Fruit fly (Drosophila melanogaster) whole organism: ENCODE results near the gene Set8.

ENCODE experiments used
- CG8478 ChIP-seq: fragments of >200 bp; optimal IDR thresholded peaks from 2 replicates; lab custom pipeline; 2018; ENCODE audit warnings: inconsistent platforms
- Dll ChIP-seq: fragments of >200 bp; optimal IDR thresholded peaks from 2 replicates; lab custom pipeline; 2017
- EcR ChIP-seq, 2 experiments: fragments of >200 bp; optimal IDR thresholded peaks; 2 replicates each; lab custom pipeline; 2017; ENCODE audit warnings: missing biosample characterization in 2 of 2, missing genetic modification characterization in 2 of 2, missing genetic modification reagents in 2 of 2
- pan ChIP-seq: fragments of >200 bp; optimal IDR thresholded peaks from 2 replicates; lab custom pipeline; 2017
- psq ChIP-seq: fragments of >200 bp; optimal IDR thresholded peaks from 2 replicates; lab custom pipeline; 2017
- usp ChIP-seq: fragments of >200 bp; optimal IDR thresholded peaks from 2 replicates; lab custom pipeline; 2017; ENCODE audit warnings: missing biosample characterization, missing genetic modification characterization, mixed read lengths

Set8 gene

DNA sequence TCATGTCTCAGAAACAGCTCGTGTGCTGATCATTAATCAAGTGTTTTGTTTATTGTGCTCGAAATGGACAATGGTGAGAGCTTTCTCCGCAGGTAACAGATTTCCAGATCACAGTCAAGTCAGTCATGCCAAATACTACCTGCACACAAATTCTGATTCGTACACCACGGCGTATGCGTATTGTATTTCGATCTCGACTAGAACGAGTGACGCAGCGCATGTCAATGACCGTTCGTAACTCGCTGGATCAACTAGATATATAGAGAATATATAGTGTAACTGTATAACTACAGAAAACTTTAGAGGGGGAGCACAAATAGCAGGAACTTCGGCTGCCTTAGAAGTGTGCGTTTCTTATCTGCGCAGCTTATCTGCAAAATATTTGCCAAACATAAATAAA is 19.1 kb upstream of the Set8 start:
- no peak for TF ChIP-seq pan
- TF ChIP-seq EcR (GFP tag; optimal IDR thresholded peaks at IDR 0.05; lab: Kevin White, UChicago) = no peak
- TF ChIP-seq CG8478 (lab: Kevin White, UChicago) = no peak
- TF ChIP-seq psq (lab: Kevin White, UChicago) = no peak
- TF ChIP-seq usp = no peak
- TF ChIP-seq Dll (lab: Kevin White, UChicago) = no peak

DNA sequence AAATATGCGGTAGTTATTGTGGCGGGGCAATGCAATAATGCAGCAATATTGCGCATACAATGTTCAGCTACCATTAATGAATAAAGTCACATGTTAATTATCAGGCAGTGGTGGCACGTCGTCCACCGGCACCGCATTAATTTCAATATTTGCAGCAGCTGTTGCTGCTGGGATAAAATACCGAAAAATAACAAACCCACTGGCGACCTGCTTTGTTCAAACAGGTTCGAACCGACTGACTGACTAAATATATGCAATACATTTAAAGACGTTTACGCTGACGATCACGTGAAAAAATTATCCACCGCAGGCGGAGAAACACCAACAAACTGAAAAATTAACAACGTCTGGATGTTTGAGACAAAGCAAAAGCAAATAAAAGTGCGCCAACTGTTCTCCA is 18.3 kb upstream of the Set8 start:
- TF ChIP-seq EcR (GFP tag; optimal IDR thresholded peaks at IDR 0.05; lab: Kevin White, UChicago) (no peak), pan (no peak), psq (lab: Kevin White, UChicago) (no peak), usp (no peak), Dll (lab: Kevin White, UChicago) (no peak), CG8478 (lab: Kevin White, UChicago) (no peak)

DNA sequence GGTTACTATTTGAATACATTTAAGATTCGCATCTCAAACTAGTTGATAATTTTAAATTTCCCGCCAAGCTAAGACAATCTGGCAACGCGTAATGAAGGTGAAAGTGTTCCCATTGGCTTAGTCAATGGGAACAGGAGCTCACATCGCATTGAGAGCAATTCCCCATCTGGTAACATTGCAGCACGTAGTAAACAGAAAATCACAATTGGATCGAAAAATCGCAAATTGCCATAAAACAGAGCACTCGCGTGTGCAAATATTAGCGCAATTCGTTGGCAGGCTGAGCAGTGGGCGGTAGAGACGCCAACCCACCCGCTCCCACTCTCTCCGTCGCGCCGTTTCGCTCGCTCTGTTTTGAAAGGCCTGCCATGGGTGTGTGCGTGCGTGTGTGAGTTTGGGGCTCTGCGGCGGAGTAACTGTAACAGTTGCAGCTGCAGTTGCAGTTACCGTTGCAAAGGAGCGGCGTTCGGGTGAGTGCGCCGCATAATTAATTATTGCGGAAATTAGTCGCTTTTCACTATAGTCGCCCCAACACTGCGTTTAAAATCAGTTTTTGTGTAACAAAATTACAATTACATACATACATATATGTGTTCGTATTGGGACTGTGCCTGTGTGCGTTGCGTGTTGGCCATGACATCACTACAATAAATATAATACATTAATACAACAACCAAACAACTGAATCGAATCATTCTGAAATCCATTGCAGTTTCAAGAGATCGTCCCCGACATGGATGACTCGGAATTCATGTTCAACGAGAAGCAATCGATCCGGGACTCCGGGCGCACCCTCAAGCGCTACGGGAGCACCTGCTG is 17.6 kb upstream of the Set8 start:
- TF ChIP-seq pan (no peak), EcR (GFP tag; optimal IDR thresholded peaks at IDR 0.05; lab: Kevin White, UChicago) (no peak), Dll (lab: Kevin White, UChicago) (no peak), psq (lab: Kevin White, UChicago) (no peak), CG8478 (lab: Kevin White, UChicago) (no peak), usp (no peak)

DNA sequence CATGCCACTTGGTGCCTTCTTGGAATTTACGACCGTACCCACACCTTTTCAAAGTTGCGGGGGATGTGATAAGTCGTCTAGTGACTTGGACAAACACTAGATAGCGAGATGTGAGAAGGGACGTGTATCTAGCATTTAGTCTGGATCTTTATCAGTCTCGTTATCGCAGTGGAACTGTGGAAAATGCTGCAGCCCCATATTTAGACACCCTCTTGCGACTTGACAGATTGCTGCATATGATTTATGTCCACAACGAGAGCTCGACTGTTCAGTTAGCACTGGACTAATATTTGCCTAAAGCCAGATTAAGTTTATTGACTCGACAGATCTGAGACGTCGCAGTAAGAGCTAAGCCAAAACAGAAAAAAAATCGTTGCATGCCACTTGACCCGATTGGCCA is 15.9 kb upstream of the Set8 start:
- TF ChIP-seq pan (no peak), EcR (GFP tag; optimal IDR thresholded peaks at IDR 0.05; lab: Kevin White, UChicago) (no peak), usp (no peak), Dll (lab: Kevin White, UChicago) (no peak), psq (lab: Kevin White, UChicago) (no peak), CG8478 (lab: Kevin White, UChicago) (no peak)

DNA sequence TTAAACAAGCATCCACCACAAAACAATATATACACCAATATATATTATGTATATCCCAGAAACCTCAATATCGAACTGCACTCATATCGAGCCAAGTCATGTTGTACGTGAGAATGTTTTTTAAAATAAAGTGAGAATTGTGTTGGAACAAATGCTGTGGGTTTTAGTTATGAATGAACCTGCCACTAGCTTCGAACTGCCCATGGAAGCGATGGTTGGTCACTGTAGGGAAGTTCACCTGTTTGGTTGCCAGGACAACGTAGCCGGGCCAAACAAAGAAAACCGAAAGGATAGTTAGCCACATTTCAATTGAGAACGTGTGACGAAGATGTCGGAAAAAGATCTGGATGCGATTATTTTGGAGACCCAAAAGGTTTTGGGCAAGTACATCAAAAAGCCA is 13.7 kb upstream of the Set8 start, which contains the start of gene IFT54:
TSS of gene IFT54 (plus strand) at position 301 of the 400 bp plus-strand sequence.
- TF ChIP-seq usp (no peak), psq (lab: Kevin White, UChicago) (no peak), EcR (GFP tag; optimal IDR thresholded peaks at IDR 0.05; lab: Kevin White, UChicago) (no peak), pan (no peak), CG8478 (lab: Kevin White, UChicago) (no peak), Dll (lab: Kevin White, UChicago) (no peak)

DNA sequence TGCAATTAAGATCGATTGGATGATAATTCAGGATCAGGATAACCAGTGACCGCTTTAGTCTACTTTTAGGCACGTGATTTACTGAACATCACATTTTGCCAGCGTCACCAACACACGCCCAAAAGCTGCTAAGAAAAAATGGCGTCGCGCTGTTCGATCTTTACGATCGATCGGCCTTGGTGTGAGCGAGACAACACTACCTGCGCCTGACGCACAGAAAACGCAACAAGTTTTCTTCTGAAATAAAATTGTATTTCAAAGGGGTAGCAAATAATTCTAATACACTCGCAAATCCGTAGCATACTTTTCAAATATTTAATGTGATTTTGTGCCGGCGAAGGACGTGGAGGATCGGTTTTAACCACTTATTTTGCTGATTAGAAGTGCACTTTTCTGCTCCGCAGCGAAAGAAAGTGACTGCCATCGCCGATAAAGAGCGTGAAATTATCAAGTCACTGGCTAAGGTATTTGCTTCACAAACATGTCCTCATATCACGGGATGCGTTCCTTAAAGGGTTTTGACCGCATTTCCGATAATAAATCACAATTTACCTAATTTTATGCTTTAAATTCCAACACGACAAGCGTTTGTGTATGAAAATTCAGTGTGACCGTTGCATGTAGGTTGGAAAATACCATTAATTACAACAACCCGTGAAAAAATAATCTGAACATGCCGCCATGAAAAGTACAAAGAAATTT is 7.7 kb upstream of the Set8 start:
- TF ChIP-seq psq (lab: Kevin White, UChicago) (no peak), EcR (GFP tag; optimal IDR thresholded peaks at IDR 0.05; lab: Kevin White, UChicago) (no peak), usp (no peak), pan (no peak), CG8478 (lab: Kevin White, UChicago) (peak; percentile 22), Dll (lab: Kevin White, UChicago) (no peak)

DNA sequence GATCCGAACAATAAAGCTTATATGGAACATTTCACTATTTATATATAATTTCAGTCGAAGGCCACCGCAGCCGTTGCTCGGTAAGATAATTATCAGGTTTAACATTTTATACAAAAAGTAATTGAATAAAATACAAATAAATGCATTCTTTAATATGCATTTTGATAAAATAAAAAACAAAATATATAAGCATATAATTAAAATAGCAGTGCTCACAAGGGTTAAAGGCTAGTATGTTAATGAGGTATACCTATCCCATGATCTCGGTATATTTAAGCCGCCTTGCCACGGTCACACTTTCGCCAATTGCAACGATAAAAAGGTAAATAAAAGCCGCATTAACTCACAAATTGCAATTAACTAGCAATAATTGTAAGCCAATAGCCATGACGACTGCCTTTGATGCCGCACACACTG is 7.0 kb upstream of the Set8 start, which contains the start of gene Polr2I:
TSS of gene Polr2I (plus strand) at position 289 of the 417 bp plus-strand sequence.
- TF ChIP-seq pan (no peak), usp (no peak), Dll (lab: Kevin White, UChicago) (no peak), EcR (GFP tag; optimal IDR thresholded peaks at IDR 0.05; lab: Kevin White, UChicago) (no peak), CG8478 (lab: Kevin White, UChicago) (no peak), psq (lab: Kevin White, UChicago) (no peak)

DNA sequence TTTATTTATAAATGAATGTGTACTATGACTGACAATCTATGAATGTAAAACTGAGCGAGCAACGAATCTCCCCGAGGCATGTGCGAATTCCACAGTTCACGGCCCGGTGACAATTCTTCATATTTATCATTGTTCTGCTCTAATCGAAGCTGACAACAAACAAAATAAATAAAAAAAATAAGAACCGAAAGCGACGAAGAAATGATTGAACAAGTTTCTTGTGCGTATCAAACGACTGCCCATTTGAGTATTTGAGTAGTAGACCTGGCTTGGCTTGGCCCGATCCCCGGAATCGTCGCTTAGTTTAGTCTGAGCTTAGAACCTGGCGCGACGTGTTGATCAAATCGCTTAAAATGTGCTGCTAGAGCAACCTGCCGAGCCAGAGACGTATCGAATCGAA is 5.8 kb upstream of the Set8 start, which contains the start of gene CG31321:
TSS of gene CG31321 (plus strand) at position 301 of the 400 bp plus-strand sequence.
- TF ChIP-seq EcR (GFP tag; optimal IDR thresholded peaks at IDR 0.05; lab: Kevin White, UChicago) (no peak), usp (no peak), pan (no peak), psq (lab: Kevin White, UChicago) (no peak), Dll (lab: Kevin White, UChicago) (no peak), CG8478 (lab: Kevin White, UChicago) (no peak)

DNA sequence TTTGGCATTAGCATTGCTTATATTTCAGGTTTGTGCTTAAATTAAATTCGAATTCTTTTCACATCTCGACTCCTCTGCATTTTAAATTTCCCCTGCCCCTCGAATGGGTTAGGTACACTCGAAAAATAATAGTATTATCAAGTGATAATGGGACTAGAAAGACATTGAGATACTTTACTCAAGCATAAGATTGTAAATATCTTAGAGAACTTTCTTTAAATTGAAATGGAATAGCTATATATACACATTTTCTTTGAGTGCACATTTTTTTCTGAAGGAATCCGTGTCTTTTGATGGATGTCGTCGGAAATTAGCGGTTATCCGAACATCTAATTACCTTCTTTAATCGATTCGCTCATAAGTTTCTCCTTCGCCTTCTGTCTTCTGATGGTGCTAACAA is 4.8 kb upstream of the Set8 start:
- no peak for TF ChIP-seq EcR (GFP tag; optimal IDR thresholded peaks at IDR 0.05; lab: Kevin White, UChicago)
- TF ChIP-seq CG8478 (lab: Kevin White, UChicago) = no peak
- TF ChIP-seq pan = no peak
- TF ChIP-seq psq (lab: Kevin White, UChicago) = no peak
- no peak for TF ChIP-seq usp
- TF ChIP-seq Dll (lab: Kevin White, UChicago) = no peak

DNA sequence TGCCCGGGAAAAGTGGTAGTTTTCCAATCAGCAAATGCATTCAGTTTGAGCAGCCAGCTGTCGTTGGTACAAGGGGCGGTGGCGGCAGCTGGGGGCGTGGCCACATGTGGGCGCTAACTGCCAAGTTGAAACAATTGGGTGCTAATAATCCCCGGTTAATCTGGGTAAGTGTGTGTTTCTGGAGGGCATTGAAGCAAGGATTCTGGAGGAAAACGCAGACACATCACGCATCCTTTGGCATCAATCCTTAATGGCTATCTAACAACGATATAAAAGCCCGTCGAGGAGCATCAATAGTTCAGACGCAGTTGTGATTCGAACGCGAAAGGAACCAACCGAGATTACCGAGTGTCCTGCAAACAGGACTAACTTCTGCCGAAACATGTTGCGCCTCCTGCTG is 1.3 kb upstream of the Set8 start, which contains the start of gene Crz:
TSS of gene Crz (plus strand) at position 301 of the 400 bp plus-strand sequence.
- no peak for TF ChIP-seq CG8478 (lab: Kevin White, UChicago)
- no peak for TF ChIP-seq usp
- TF ChIP-seq psq (lab: Kevin White, UChicago) = no peak
- TF ChIP-seq Dll (lab: Kevin White, UChicago) = no peak
- TF ChIP-seq EcR (GFP tag; optimal IDR thresholded peaks at IDR 0.05; lab: Kevin White, UChicago) = no peak
- TF ChIP-seq pan = no peak

DNA sequence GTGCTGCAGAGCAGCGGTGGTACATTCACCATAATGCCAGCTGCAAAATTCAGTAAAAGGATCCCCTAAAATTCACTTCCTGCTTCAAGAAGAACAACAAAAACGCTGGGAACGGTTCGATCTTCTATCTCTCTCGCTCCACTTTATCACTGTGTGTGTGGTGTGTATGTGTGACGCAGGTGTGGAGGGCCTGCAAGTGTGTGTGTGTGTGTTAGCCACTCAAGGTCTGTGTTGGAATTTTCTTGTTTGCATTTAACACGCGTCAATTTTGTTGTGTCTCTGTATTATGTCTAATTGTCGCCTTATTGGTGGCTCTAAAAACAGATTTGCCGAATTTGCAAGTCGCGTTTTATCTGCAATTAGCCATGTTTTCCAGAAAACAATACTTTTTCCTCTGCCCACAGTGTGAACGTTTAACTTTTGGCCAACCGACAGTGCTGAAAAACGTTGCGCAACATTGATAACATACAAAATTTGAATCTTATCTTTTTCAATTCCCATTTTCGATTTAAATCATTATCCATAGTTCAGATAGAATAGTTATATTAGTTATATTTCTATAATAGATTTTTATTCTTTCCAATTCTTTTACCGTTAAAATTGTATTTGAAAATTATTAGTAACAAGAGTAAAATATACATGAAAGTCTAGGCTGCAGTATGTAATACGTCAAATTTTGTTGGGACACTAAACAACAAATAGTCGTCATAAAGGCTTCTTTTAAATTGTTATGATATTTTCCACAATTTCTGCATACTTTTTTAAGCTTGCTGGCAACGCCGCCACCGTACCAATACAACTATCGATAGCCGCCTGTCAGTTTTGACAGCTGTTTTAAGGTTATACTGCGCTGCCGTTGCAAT is 10.6 kb downstream of the Set8 start, which contains the start of the genes Afti and ATPsynE:
TSS of gene Afti (minus strand) at position 440 of the 863 bp plus-strand sequence.
TSS of gene ATPsynE (plus strand) at position 698 of the 863 bp plus-strand sequence.
- TF ChIP-seq CG8478 (lab: Kevin White, UChicago) (peak; percentile 68), psq (lab: Kevin White, UChicago) (no peak), usp (no peak), Dll (lab: Kevin White, UChicago) (no peak), EcR (GFP tag; optimal IDR thresholded peaks at IDR 0.05; lab: Kevin White, UChicago) (no peak), pan (no peak)
